Fruit fly (Drosophila melanogaster): ENCODE results near the gene Gapvd1.

DNA sequence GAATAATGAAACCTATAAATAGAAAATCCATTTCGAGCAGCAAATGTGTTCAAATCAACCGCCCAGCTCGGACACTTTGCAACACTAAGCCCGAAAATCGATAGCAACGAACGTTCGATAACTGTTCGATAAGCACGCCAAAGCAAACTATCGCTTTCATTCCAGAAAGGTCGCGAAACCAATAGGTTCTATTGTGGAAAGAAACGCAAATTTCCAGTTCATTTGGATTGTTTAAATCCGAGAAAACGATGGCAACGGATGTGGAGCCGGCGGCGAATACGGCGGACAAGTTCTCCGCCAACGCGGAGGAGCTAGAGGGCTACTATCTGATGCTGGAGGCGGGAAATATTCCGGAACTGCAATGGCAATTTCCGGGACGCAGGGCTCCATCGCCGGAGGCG lies 33.9 kb downstream of the Gapvd1 start, which contains the start of gene Pa1:
- TF ChIP-seq row (GFP tag; IDR thresholded peaks at IDR 0.05) (no peak), CG6854 (GFP tag; optimal IDR thresholded peaks at IDR 0.05) (no peak), disco-r (GFP tag; optimal IDR thresholded peaks at IDR 0.05) (no peak), CG2712 (tag; optimal IDR thresholded peaks at IDR 0.05) (no peak), ATbp (GFP tag; optimal IDR thresholded peaks at IDR 0.05) (no peak), NK7.1 (GFP tag; optimal IDR thresholded peaks at IDR 0.05) (no peak), Abd-B (GFP tag; optimal IDR thresholded peaks at IDR 0.05) (no peak)

All from whole organism, embryonic.